Fruit fly (Drosophila melanogaster): ENCODE measurements around the gene gammaTub23C.

The gammaTub23C gene

DNA sequence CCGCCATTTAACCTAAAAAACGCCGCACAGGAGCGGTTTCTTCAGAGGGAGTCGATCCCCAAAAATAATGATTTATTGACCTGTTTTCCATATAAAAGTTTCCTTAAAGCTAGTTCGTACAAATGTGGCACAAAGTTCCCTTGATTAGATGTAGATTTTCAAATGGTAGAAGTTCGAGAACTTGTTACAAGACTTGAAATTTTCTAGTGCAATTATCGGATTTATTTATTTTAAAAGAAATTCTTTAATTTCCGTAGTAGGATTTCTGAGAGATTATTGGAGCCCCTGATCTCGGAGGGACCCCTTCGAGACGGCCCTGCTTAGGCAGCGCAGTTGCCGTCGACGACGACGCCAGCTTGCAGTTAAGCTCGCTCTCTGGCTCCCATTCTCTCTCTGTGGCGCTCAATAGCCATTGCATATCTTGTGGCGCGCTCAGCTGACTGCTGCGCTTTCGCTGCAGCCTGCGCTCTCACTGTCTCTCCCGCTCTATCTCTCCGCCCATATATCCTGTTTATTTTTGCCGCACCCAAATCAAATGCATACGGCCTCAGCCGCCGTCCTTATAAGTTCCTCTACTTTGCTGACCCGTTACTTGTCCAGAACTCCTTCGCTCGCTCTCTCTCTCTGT lies 15.0 kb upstream of the gammaTub23C start (continued):
- no peak for TF ChIP-seq CG6683 (GFP tag; optimal IDR thresholded peaks at IDR 0.05)
- peak; percentile 12 for TF ChIP-seq kni (GFP tag; optimal IDR thresholded peaks at IDR 0.05)
- TF ChIP-seq Dref (GFP tag; IDR thresholded peaks at IDR 0.05): no peak
- TF ChIP-seq CG32767 (GFP tag; IDR thresholded peaks at IDR 0.05): no peak
- TF ChIP-seq sr (GFP tag; IDR thresholded peaks at IDR 0.05): no peak
- TF ChIP-seq bbx (GFP tag; IDR thresholded peaks at IDR 0.05; ENCODE audit: partially characterized antibody): no peak
- TF ChIP-seq gro (GFP tag; optimal IDR thresholded peaks at IDR 0.05): no peak
- TF ChIP-seq bowl (GFP tag; IDR thresholded peaks at IDR 0.05): no peak
- no peak for TF ChIP-seq CG8089 (GFP tag; optimal IDR thresholded peaks at IDR 0.05)
- TF ChIP-seq schlank (tag; optimal IDR thresholded peaks at IDR 0.05): no peak
- no peak for TF ChIP-seq trem (tag; optimal IDR thresholded peaks at IDR 0.05)
- no peak for TF ChIP-seq rib (GFP tag; IDR thresholded peaks at IDR 0.05)
- TF ChIP-seq CG8281 (tag; optimal IDR thresholded peaks at IDR 0.05): peak; percentile 12
- TF ChIP-seq CG15011 (GFP tag; optimal IDR thresholded peaks at IDR 0.05): no peak
- TF ChIP-seq CG9876 (GFP tag; optimal IDR thresholded peaks at IDR 0.05): no peak
- peak; percentile 15; the same call in 1 of the 3 replicates for TF ChIP-seq Opbp (GFP tag; IDR thresholded peaks at IDR 0.05; ENCODE audit: partially characterized antibody)
- TF ChIP-seq CG9932 (GFP tag; IDR thresholded peaks at IDR 0.05): no peak
- no peak for TF ChIP-seq Sin3A (optimal IDR thresholded peaks at IDR 0.05)
- TF ChIP-seq Bdp1 (GFP tag; optimal IDR thresholded peaks at IDR 0.05): no peak
- no peak for TF ChIP-seq Sox100B (GFP tag; optimal IDR thresholded peaks at IDR 0.05)
- no peak for TF ChIP-seq Tbp (GFP tag; optimal IDR thresholded peaks at IDR 0.05)
- TF ChIP-seq yki (optimal IDR thresholded peaks at IDR 0.05): no peak
- TF ChIP-seq scrt (GFP tag; optimal IDR thresholded peaks at IDR 0.05): no peak
- TF ChIP-seq lbe (GFP tag; optimal IDR thresholded peaks at IDR 0.05): peak; percentile 62
- TF ChIP-seq stc (GFP tag; IDR thresholded peaks at IDR 0.05): no peak
- no peak for TF ChIP-seq CG15601 (tag; optimal IDR thresholded peaks at IDR 0.05)
- peak; percentile 78 for TF ChIP-seq CG18262 (tag; optimal IDR thresholded peaks at IDR 0.05)
- no peak for TF ChIP-seq B-H1 (GFP tag; IDR thresholded peaks at IDR 0.05)
- no peak for TF ChIP-seq CG15073 (GFP tag; optimal IDR thresholded peaks at IDR 0.05)
- peak; percentile 39 to 41 for TF ChIP-seq Pdp1 (GFP tag; optimal IDR thresholded peaks at IDR 0.05)
- no peak for TF ChIP-seq HLH4C (GFP tag; IDR thresholded peaks at IDR 0.05; ENCODE audit: partially characterized antibody)
- no peak for TF ChIP-seq CG3407 (GFP tag; optimal IDR thresholded peaks at IDR 0.05)
- peak; percentile 63 for TF ChIP-seq nom (GFP tag; optimal IDR thresholded peaks at IDR 0.05)
- peak in 1 of 2 experiments; percentile 26 for TF ChIP-seq Hr78 (GFP tag; optimal IDR thresholded peaks at IDR 0.05)
- no peak for TF ChIP-seq amos (GFP tag; IDR thresholded peaks at IDR 0.05; ENCODE audit: partially characterized antibody)
- TF ChIP-seq CG11093 (GFP tag; IDR thresholded peaks at IDR 0.05): 0 out of 3 replicates have a peak, but pooled peaks have one; percentile 19
- TF ChIP-seq Dad (GFP tag; optimal IDR thresholded peaks at IDR 0.05): no peak
- TF ChIP-seq CG9797 (GFP tag; optimal IDR thresholded peaks at IDR 0.05): no peak
- peak; percentile 47 for TF ChIP-seq ind (GFP tag; optimal IDR thresholded peaks at IDR 0.05)
- no peak for TF ChIP-seq H2.0 (GFP tag; IDR thresholded peaks at IDR 0.05)
- peak; percentile 35 for TF ChIP-seq mam (GFP tag; optimal IDR thresholded peaks at IDR 0.05)
- TF ChIP-seq HLHmδ (GFP tag; optimal IDR thresholded peaks at IDR 0.05): no peak
- no peak for TF ChIP-seq CG9609 (GFP tag; optimal IDR thresholded peaks at IDR 0.05)
- 0 out of 2 replicates have a peak, but pooled peaks have one; percentile 23 for TF ChIP-seq CG32772 (GFP tag; IDR thresholded peaks at IDR 0.05)
- TF ChIP-seq MBD-R2 (GFP tag; IDR thresholded peaks at IDR 0.05): no peak
- TF ChIP-seq fd102C (GFP tag; optimal IDR thresholded peaks at IDR 0.05): no peak
- TF ChIP-seq Ets97D (GFP tag; optimal IDR thresholded peaks at IDR 0.05): no peak
- no peak for TF ChIP-seq CG15696 (tag; optimal IDR thresholded peaks at IDR 0.05)
- no peak for TF ChIP-seq pita (GFP tag; optimal IDR thresholded peaks at IDR 0.05)
- no peak for TF ChIP-seq sqz (GFP tag; optimal IDR thresholded peaks at IDR 0.05)
- peak; percentile 10 for TF ChIP-seq zen (tag; optimal IDR thresholded peaks at IDR 0.05)
